Fruit fly (Drosophila melanogaster): ENCODE results near the gene Ggt-1.

Ggt-1 gene

DNA sequence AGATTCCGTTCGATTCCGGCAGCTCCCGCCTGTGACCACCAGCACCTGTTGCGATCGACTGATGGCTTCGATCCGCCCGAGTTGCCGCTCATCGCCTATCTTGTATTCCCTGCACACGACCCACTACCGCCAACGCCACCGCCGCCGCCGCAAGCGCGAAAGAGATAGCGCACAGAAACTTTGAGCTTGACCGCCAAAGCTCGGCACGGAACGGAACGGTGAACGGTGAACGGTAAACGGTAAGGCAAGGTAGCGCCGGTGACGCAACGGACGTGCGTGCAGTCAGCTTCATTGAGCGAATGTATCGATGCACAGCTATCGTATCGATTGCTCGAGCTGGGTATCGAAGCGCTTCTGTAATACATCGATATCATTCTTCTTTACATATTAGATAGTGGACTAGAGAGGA is at the start of gene Ggt-1:
Gene Ggt-1, minus strand, starts transcription at position 251 of the 409 bp plus-strand sequence.
- TF ChIP-seq CTCF (optimal IDR thresholded peaks at IDR 0.05): no peak
- no peak for TF ChIP-seq CG8478 (optimal IDR thresholded peaks at IDR 0.05)

DNA sequence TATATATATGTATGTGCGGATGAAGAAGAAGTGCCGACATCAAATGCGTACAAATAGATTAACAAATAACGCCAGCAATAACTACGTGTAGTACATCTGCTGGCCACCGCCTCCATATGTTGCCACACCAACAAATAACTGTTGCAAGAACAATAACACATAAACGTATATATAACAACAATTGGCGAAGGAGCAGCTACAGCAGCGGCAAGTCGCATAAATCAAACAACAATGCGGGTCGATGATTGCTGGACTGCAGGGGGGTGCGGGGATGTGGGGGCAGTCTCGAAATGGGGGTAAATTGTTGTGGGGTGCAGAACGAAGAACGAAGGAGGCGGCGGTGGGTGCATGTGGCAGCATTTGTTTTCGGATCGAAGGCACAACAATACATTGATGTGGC is 48.3 kb upstream of the Ggt-1 start:
- TF ChIP-seq CTCF (optimal IDR thresholded peaks at IDR 0.05): no peak
- no peak for TF ChIP-seq CG8478 (optimal IDR thresholded peaks at IDR 0.05)

DNA sequence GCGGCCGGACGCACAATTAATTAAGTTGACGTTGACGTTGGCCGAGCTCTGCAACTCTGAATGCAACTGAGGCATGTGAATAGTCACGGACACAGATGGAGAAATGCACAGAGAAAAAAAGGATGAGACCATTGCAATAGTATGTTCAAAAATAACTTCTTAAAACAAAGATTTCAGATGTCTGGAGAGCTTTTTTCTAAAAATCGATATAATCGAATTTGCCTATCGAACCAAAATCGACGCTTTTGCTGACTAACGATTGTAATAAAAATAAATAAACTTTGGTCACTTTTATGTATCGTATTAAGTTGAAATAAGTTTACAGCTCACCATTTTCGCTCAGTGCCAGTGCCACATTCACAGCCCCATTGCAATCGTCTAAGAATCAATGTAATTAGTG is 46.3 kb upstream of the Ggt-1 start:
- TF ChIP-seq CTCF (optimal IDR thresholded peaks at IDR 0.05) (no peak), CG8478 (optimal IDR thresholded peaks at IDR 0.05) (no peak)

DNA sequence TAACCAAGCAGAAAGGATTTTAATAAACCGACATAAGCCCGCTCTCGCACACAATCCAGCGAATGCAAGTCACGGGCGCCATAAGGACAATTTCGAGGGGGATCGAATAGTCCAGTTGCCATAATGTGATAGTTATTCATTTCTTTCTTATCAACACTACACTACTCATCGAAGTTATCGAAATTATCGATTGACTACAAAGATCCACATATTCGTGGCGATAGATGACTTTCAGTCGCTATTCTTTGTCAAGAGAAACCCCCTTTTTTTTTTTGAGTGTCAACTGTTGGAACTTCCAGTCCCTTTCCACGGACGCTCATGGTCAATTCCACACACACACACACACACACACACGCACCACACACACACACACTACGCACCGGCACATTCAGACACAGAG is 42.2 kb upstream of the Ggt-1 start:
- no peak for TF ChIP-seq CTCF (optimal IDR thresholded peaks at IDR 0.05)
- no peak for TF ChIP-seq CG8478 (optimal IDR thresholded peaks at IDR 0.05)

DNA sequence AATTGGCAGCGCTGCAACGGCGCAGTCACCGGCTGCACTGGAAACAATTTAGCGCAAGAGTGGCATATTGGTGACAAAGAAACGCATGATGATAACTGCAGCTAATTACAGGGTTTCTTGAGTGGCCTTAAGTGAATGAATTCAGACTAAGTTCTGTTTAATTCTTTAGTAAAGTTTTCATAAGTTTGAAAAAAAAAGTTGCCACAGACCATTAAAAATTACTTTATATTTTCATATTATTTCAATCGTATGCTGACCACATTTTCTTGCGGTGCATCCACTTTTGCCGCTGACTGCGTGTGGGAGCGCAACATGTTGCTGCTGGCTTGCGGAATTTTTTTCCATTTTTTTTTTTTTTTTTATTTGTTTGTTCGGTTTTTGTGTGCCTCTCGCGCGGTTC is 40.1 kb upstream of the Ggt-1 start:
- no peak for TF ChIP-seq CG8478 (optimal IDR thresholded peaks at IDR 0.05)
- TF ChIP-seq CTCF (optimal IDR thresholded peaks at IDR 0.05): no peak

DNA sequence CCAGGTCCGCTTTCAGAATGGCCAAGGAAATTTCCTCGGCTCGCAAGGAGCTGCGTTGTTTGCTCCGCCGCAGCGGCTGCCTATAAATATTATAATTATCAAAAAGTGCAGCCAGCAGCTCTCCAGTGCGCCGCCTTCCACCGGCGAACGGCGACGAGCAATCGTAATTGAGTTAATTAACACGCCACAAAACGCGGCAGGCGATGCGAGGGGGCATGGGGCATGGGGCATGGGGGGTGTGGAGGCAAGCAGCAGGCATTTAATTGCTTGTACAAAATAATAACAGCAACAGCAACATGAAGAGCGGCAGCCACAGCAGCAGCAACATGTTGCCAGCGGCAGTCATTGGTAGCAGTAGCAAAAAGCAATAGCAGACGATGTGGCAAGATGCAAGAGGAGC is 38.4 kb upstream of the Ggt-1 start:
- no peak for TF ChIP-seq CTCF (optimal IDR thresholded peaks at IDR 0.05)
- TF ChIP-seq CG8478 (optimal IDR thresholded peaks at IDR 0.05): no peak

DNA sequence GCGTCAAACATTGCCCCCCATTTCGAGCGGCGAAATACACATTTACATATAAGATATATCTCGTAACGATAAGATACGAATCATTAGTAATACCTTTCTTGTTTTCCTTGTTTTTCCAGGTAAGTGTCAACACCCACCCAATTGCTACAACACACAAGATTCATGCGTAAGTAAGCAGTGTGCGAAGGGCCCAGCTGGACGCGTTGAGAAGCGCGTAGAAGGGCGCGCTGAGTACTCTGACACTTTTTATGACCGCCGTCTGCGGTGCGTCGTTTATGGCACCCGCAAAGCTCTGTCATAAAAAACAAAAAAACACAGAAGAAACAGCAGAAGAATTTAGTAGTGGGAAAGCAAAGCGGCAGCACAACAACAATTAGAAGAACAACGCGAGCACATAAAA is 35.4 kb upstream of the Ggt-1 start:
- no peak for TF ChIP-seq CTCF (optimal IDR thresholded peaks at IDR 0.05)
- TF ChIP-seq CG8478 (optimal IDR thresholded peaks at IDR 0.05): no peak

DNA sequence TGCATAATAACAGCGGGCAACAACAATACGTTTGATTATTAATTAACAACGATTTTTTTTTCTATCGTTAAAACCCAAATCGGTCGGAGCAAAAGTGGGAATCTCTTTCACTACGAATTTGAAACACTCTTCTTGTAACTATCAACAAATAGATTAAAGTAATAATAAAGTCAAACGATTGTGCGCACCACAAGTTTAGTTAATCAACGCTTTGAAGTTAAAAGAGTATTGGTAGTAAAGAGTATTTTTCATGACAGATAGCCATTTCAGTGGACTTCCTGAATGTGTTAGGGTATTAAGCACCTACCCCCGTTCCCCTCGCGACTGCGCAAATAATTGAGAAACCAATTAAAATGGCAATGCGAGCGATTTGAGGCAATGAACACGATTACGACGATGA is 34.5 kb upstream of the Ggt-1 start:
- TF ChIP-seq CG8478 (optimal IDR thresholded peaks at IDR 0.05): no peak
- TF ChIP-seq CTCF (optimal IDR thresholded peaks at IDR 0.05): no peak

DNA sequence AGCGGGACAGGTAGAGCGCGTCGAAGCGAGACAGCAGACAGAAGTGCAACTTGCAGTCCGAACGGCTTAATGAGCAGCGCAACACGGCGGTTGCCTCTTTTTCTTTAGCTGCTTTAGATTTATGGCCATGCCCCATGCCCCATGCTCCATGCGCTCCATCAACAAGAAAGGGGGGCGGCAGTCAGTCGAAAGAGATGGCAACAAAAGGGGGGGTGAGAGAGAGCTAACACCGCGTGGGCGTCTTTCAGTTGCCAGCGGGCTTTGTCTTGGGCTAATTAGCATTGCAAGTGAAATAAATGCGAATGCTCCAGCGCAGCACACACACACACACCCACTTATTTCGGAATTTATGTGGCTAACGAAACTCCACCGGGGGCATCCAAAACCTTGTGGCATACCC is 32.8 kb upstream of the Ggt-1 start:
- TF ChIP-seq CTCF (optimal IDR thresholded peaks at IDR 0.05): no peak
- no peak for TF ChIP-seq CG8478 (optimal IDR thresholded peaks at IDR 0.05)

DNA sequence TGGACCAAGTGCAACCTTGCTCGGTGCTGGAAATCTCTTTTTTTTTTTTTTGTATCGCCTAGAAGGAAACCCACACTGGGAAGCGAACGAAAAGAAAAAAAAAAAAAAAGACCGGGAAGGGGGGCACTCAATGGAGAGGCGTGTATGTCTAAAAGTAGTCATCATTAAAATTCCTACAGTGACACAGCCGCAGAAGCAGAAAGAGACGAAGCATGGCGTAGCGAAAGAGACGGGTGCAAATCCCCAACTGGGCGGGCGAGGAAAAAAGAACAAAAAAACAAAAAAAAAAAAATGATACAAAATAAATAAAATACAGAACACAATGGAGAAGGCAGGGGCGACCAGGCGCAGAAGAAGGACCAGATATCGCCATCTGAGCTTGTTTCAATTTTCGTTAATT is 32.4 kb upstream of the Ggt-1 start:
- no peak for TF ChIP-seq CTCF (optimal IDR thresholded peaks at IDR 0.05)
- no peak for TF ChIP-seq CG8478 (optimal IDR thresholded peaks at IDR 0.05)

DNA sequence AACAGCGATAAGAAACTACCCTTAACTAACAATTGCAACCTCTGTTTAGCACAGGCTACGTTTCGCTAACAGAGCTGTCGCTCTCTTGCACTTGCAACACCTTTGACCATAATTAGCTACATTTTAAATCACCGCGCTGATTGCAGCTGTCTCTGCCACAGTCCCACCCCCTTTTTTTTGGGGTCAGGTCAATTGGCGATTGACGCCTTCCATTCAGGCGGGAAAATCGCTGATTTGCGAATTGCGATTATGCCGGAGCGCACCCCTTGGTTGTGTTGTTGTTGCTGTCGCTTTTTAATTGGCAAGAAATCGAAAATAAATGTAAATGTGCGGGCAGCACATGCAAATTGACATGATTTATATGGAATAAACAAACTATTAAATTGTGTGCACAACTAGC is 31.0 kb upstream of the Ggt-1 start:
- TF ChIP-seq CTCF (optimal IDR thresholded peaks at IDR 0.05): no peak
- TF ChIP-seq CG8478 (optimal IDR thresholded peaks at IDR 0.05): no peak

DNA sequence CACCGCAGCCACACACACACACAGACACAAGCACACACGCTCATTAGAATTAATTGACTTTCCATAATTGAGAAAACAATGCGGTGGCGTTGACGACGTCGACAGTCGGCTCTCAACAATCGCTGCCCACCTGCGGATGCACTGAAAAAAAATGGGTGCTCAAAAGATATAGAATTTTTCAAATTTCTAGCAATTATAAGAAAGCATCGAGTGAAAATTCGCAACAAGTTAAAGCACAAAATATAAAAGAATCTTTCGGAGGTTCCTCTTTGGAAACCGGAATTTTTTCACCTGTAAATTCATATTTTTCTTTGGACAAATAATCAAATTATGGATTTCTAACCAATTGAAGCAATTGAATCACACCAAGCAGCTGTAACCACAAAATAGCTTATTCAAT is 29.6 kb upstream of the Ggt-1 start:
- TF ChIP-seq CTCF (optimal IDR thresholded peaks at IDR 0.05): no peak
- no peak for TF ChIP-seq CG8478 (optimal IDR thresholded peaks at IDR 0.05)

DNA sequence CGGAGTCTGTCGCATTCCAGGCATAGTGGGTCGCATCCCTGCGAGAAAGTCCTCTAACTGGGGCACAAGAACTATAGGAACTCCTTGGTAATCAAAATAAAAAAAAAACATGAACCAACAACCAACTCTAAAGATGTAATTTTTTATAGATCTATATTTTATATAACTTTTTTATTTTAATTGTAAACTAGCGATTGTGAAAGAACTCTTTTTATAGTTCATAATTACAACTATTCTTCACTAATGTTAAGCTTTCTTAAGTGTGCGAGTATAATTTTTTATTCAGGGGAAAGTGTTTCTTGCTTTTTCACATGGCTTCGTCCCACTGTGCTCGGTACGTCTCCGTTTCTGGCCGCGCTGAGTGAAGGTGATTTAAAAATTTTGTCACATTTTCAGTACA is 27.9 kb upstream of the Ggt-1 start:
- TF ChIP-seq CG8478 (optimal IDR thresholded peaks at IDR 0.05): no peak
- no peak for TF ChIP-seq CTCF (optimal IDR thresholded peaks at IDR 0.05)

DNA sequence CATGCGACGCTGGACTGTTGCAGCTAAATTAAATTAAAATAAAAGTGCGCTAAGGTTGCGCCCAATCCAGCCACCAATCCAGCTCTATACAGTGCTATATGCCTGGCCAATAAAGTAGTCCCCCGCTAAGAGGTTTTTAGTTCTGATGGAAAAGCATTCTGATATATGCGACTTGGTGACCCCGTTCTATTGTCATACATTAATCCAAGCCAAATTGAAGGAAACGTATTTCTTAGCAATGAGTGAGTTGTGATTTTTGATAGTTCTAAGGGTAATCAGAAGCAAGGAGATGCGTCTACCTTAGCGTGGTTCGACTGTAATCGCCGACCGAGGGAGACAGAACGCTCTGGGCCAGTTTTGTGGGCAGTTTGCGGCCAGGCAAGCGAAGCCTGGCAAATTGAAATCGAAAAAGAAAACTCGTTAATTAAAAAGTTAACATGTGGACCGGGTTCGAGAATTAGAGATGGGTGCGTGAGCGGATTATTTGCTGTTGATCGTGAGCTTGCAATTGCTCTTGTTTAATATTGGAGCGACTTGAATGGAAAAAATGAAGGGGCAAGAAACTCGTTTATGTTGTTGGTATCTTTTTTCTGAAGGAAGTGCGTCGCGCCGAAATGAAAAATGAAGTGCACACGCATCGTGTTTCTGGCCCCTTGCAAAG is 26.0 kb upstream of the Ggt-1 start:
- TF ChIP-seq CTCF (optimal IDR thresholded peaks at IDR 0.05) (no peak), CG8478 (optimal IDR thresholded peaks at IDR 0.05) (no peak)

DNA sequence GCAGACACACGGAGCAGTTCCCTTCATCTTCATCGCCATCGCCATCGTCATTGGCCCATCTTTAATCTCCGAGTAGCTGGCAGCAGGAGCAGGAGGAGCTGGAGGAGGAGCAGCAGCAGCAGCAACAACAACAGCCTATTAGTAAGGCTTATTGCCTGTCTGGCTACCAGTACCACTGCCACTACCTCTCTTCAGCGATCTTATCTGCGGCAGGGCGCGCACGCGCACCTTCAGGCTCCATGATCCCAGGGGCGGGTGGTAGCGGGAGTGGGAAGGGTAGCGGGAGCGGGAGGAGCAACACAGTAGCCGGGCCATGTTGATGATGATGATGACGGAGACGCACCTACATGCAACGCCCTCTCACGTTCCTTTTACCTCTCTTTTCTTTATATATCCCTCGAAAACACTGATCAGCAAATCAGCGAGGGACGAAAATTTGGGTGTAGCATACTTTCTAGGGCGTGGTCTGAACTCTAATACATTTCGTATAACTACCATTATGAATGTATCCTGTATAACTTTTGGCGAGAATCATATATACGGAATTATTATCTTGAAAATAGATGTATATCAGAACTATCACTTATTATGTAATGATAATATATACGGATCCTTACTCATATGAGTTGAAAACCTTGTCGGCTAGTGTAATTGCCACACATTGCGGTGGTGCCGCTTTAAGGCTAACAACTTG is 24.9 kb upstream of the Ggt-1 start:
- no peak for TF ChIP-seq CTCF (optimal IDR thresholded peaks at IDR 0.05)
- no peak for TF ChIP-seq CG8478 (optimal IDR thresholded peaks at IDR 0.05)

DNA sequence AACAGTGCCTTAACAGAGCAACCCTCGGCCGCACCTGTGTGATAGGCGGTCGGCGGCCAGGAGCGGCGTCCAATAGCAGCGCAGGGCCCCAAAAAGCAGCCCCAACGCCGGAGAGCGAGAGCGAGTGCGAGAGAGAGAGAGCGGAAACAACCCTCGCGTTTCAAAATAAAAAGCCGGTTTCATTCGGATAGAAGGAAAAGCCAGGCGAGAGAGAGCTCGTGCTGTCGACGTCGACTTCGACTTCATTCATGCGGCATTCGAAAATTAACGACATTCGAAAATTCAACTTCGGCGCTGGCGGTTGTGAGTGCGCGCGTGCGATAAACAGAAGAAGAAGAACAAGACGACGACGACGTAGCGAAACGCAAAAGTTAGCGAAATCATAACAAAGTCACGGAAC is 22.1 kb upstream of the Ggt-1 start:
- no peak for TF ChIP-seq CG8478 (optimal IDR thresholded peaks at IDR 0.05)
- no peak for TF ChIP-seq CTCF (optimal IDR thresholded peaks at IDR 0.05)

DNA sequence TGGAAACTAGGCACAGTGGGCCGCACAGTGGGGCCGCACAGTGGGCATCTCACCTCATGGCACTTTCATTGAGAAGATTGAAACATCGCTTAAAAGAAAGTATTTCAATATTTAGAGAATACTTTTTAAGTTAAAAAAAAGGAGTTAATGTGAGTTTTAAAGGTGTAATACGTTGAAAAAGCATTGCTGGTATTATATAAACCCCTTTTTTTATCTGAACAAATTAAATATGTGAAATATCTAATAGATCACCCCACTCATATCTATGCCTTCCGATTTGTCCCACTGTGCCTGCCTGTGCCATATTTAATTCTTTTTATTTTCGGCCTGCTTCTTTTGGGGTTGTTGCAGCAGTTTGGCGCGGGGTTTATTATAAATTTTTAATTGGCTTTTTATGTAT is 21.0 kb upstream of the Ggt-1 start:
- no peak for TF ChIP-seq CG8478 (optimal IDR thresholded peaks at IDR 0.05)
